Worm (Caenorhabditis elegans) whole organism, young adult: Measurements from ENCODE around the gene allo-1.

ENCODE experiments used
- B0261.1 ChIP-seq: sonication (generic microtip); optimal IDR thresholded peaks from 2 replicates; lab custom pipeline; 2016; ENCODE audit warnings: mild to moderate bottlenecking, missing genetic modification characterization, moderate library complexity, missing compliant biosample characterization
- C17E4.6 ChIP-seq: fragments of 200-800 bp; sonication (Bioruptor generic); IDR thresholded peaks from 2 replicates; pipeline ENCODE4 v1.3.6; 2022; ENCODE audit warnings: missing genetic modification reagents, missing genetic modification characterization, missing compliant biosample characterization
- F23B12.7 ChIP-seq: sonication (generic microtip); optimal IDR thresholded peaks from 2 replicates; lab custom pipeline; 2017; ENCODE audit warnings: missing genetic modification characterization, mild to moderate bottlenecking, missing compliant biosample characterization, antibody characterized with exemption, moderate library complexity; ENCODE audit not compliant: insufficient read depth
- F49E8.2 ChIP-seq: sonication (generic microtip); optimal IDR thresholded peaks from 3 replicates; lab custom pipeline; 2017; ENCODE audit warnings: missing genetic modification characterization, mild to moderate bottlenecking, missing compliant biosample characterization, antibody characterized with exemption, moderate library complexity; ENCODE audit not compliant: insufficient read depth
- F55B11.4 ChIP-seq: sonication (generic microtip); optimal IDR thresholded peaks from 2 replicates; lab custom pipeline; 2016; ENCODE audit warnings: missing compliant biosample characterization, missing genetic modification characterization, borderline replicate concordance; ENCODE audit not compliant: insufficient read depth
- T26A5.8 ChIP-seq: sonication (generic microtip); optimal IDR thresholded peaks from 2 replicates; lab custom pipeline; 2016; ENCODE audit warnings: missing genetic modification characterization, missing compliant biosample characterization
- Y53G8AR.9 ChIP-seq: fragments of 200-800 bp; sonication (Bioruptor generic); conservative IDR thresholded peaks from 2 replicates; pipeline ENCODE4 v1.3.6; 2022; ENCODE audit warnings: missing genetic modification reagents, missing genetic modification characterization, missing compliant biosample characterization
- ZK185.1 ChIP-seq: sonication (generic microtip); optimal IDR thresholded peaks from 2 replicates; lab custom pipeline; 2016; ENCODE audit warnings: mild to moderate bottlenecking, missing genetic modification characterization, missing compliant biosample characterization; ENCODE audit not compliant: poor library complexity, severe bottlenecking
- attf-3 ChIP-seq: fragments of 200-800 bp; sonication (Bioruptor generic); conservative IDR thresholded peaks from 2 replicates; pipeline ENCODE4 v1.3.6; 2022; ENCODE audit warnings: missing genetic modification reagents, missing genetic modification characterization, missing compliant biosample characterization
- chd-7 ChIP-seq: sonication (generic microtip); optimal IDR thresholded peaks from 2 replicates; lab custom pipeline; 2016; ENCODE audit warnings: mild to moderate bottlenecking, missing genetic modification characterization, moderate library complexity, missing compliant biosample characterization
- die-1 ChIP-seq: sonication (generic microtip); optimal IDR thresholded peaks from 2 replicates; lab custom pipeline; 2016; ENCODE audit warnings: missing genotype, mild to moderate bottlenecking, missing genetic modification characterization, missing compliant biosample characterization
- dox-1 ChIP-seq: fragments of 200-800 bp; sonication (Bioruptor generic); IDR thresholded peaks from 2 replicates; pipeline ENCODE4 v1.3.6; 2022; ENCODE audit warnings: missing genetic modification reagents, missing genetic modification characterization, missing compliant biosample characterization
- dpff-1 ChIP-seq: sonication (generic microtip); optimal IDR thresholded peaks from 2 replicates; lab custom pipeline; 2017; ENCODE audit warnings: mild to moderate bottlenecking, missing genetic modification characterization, missing compliant biosample characterization
- ekl-4 ChIP-seq: fragments of 200-800 bp; sonication (Bioruptor generic); IDR thresholded peaks from 2 replicates; pipeline ENCODE4 v1.3.6; 2022; ENCODE audit warnings: missing genetic modification reagents, missing genetic modification characterization, missing compliant biosample characterization
- hlh-12 ChIP-seq: sonication (generic microtip); optimal IDR thresholded peaks from 2 replicates; lab custom pipeline; 2016; ENCODE audit warnings: missing genetic modification characterization, missing compliant biosample characterization
- hmg-1.2 ChIP-seq: fragments of 200-800 bp; sonication (Bioruptor generic); IDR thresholded peaks from 2 replicates; pipeline ENCODE4 v1.3.6; 2022; ENCODE audit warnings: missing genetic modification reagents, missing genetic modification characterization, missing compliant biosample characterization
- hmg-20 ChIP-seq: fragments of 200-800 bp; sonication (Bioruptor generic); IDR thresholded peaks from 2 replicates; pipeline ENCODE4 v1.3.6; 2022; ENCODE audit warnings: missing genetic modification reagents, missing genetic modification characterization, missing compliant biosample characterization
- hsf-1 ChIP-seq: fragments of 200-800 bp; sonication (Bioruptor generic); IDR thresholded peaks from 2 replicates; pipeline ENCODE4 v1.3.6; 2022; ENCODE audit warnings: missing genetic modification reagents, missing genetic modification characterization, missing compliant biosample characterization
- let-526 ChIP-seq: fragments of 200-800 bp; sonication (Bioruptor generic); IDR thresholded peaks from 2 replicates; pipeline ENCODE4 v1.3.6; 2022; ENCODE audit warnings: missing genetic modification reagents, missing genetic modification characterization, missing compliant biosample characterization
- let-607 ChIP-seq, 2 experiments: fragments of 200-800 bp in 1 of 2; sonication (Bioruptor generic) in 1 of 2; sonication (generic microtip) in 1 of 2; optimal IDR thresholded peaks; 2 replicates each; lab custom pipeline; 2016 to 2018; ENCODE audit warnings: mild to moderate bottlenecking in 2 of 2, missing compliant biosample characterization in 2 of 2, missing genetic modification characterization in 2 of 2, moderate library complexity in 2 of 2, missing genotype in 1 of 2
- lin-26 ChIP-seq: fragments of 200-800 bp; sonication (Bioruptor generic); IDR thresholded peaks from 2 replicates; pipeline ENCODE4 v1.3.6; 2022; ENCODE audit warnings: missing genetic modification reagents, missing genetic modification characterization, missing compliant biosample characterization
- lin-54 ChIP-seq: fragments of 200-800 bp; sonication (Bioruptor generic); optimal IDR thresholded peaks from 2 replicates; lab custom pipeline; 2018; ENCODE audit warnings: mild to moderate bottlenecking, missing genetic modification characterization, missing compliant biosample characterization
- lsl-1 ChIP-seq: fragments of 200-800 bp; sonication (Bioruptor generic); optimal IDR thresholded peaks from 2 replicates; lab custom pipeline; 2018; ENCODE audit warnings: mild to moderate bottlenecking, missing genetic modification characterization, moderate library complexity, missing compliant biosample characterization
- lsy-27 ChIP-seq: sonication (generic microtip); optimal IDR thresholded peaks from 2 replicates; lab custom pipeline; 2017; ENCODE audit warnings: missing genetic modification characterization, mild to moderate bottlenecking, missing compliant biosample characterization, antibody characterized with exemption, missing genotype, borderline replicate concordance; ENCODE audit not compliant: insufficient read depth
- madf-10 ChIP-seq: sonication (generic microtip); optimal IDR thresholded peaks from 2 replicates; lab custom pipeline; 2016; ENCODE audit warnings: mild to moderate bottlenecking, missing genetic modification characterization, missing compliant biosample characterization
- madf-8 ChIP-seq: fragments of 200-800 bp; sonication (Bioruptor generic); conservative IDR thresholded peaks from 2 replicates; pipeline ENCODE4 v1.3.6; 2022; ENCODE audit warnings: missing genetic modification reagents, missing genetic modification characterization, missing compliant biosample characterization
- mcd-1 ChIP-seq: fragments of 200-800 bp; sonication (Bioruptor generic); IDR thresholded peaks from 2 replicates; pipeline ENCODE4 v1.3.6; 2022; ENCODE audit warnings: missing genetic modification reagents, missing genetic modification characterization, missing compliant biosample characterization
- mel-28 ChIP-seq: sonication (generic microtip); optimal IDR thresholded peaks from 2 replicates; lab custom pipeline; 2016; ENCODE audit warnings: borderline replicate concordance, mild to moderate bottlenecking, missing genetic modification characterization, missing compliant biosample characterization
- nhr-120 ChIP-seq: fragments of 200-800 bp; sonication (Bioruptor generic); IDR thresholded peaks from 2 replicates; pipeline ENCODE4 v1.3.6; 2022; ENCODE audit warnings: missing genetic modification characterization, missing compliant biosample characterization
- nhr-27 ChIP-seq: fragments of 200-800 bp; sonication (Bioruptor generic); optimal IDR thresholded peaks from 2 replicates; lab custom pipeline; 2018; ENCODE audit warnings: mild to moderate bottlenecking, missing genetic modification characterization, moderate library complexity, missing compliant biosample characterization
- nhr-90 ChIP-seq: sonication (generic microtip); optimal IDR thresholded peaks from 2 replicates; lab custom pipeline; 2016; ENCODE audit warnings: missing genotype, mild to moderate bottlenecking, missing genetic modification characterization, missing compliant biosample characterization
- pbrm-1 ChIP-seq: fragments of 200-800 bp; sonication (Bioruptor generic); IDR thresholded peaks from 2 replicates; pipeline ENCODE4 v1.3.6; 2022; ENCODE audit warnings: missing genetic modification reagents, missing genetic modification characterization, missing compliant biosample characterization
- rcor-1 ChIP-seq: fragments of 200-800 bp; sonication (Bioruptor generic); IDR thresholded peaks from 2 replicates; pipeline ENCODE4 v1.3.6; 2022; ENCODE audit warnings: missing genetic modification reagents, missing genetic modification characterization, missing compliant biosample characterization
- sdz-38 ChIP-seq: sonication (generic microtip); optimal IDR thresholded peaks from 2 replicates; lab custom pipeline; 2016; ENCODE audit warnings: missing genotype, missing genetic modification characterization, missing compliant biosample characterization
- snpc-1.1 ChIP-seq: sonication (generic microtip); optimal IDR thresholded peaks from 2 replicates; lab custom pipeline; 2017; ENCODE audit warnings: missing genetic modification characterization, mild to moderate bottlenecking, missing compliant biosample characterization, antibody characterized with exemption, moderate library complexity, missing genotype, missing genetic modification reagents; ENCODE audit not compliant: insufficient read depth
- snpc-4 ChIP-seq, 5 experiments: fragments of 150-350 bp in 1 of 5; sonication (generic microtip) in 4 of 5; optimal IDR thresholded peaks; 2 replicates each; lab custom pipeline; 2014 to 2018; ENCODE audit warnings: missing genetic modification characterization in 5 of 5, missing biosample characterization in 3 of 5, antibody characterized with exemption in 2 of 5, mild to moderate bottlenecking in 2 of 5, missing compliant biosample characterization in 2 of 5, missing genotype in 2 of 5, moderate library complexity in 2 of 5, missing genetic modification reagents in 1 of 5
- tbx-9 ChIP-seq: sonication (generic microtip); optimal IDR thresholded peaks from 2 replicates; lab custom pipeline; 2016; ENCODE audit warnings: borderline replicate concordance, missing genetic modification characterization, inconsistent platforms, missing compliant biosample characterization
- unc-130 ChIP-seq: sonication (generic microtip); optimal IDR thresholded peaks from 2 replicates; lab custom pipeline; 2016; ENCODE audit warnings: missing genetic modification reagents, missing genetic modification characterization, missing compliant biosample characterization
- xnd-1 ChIP-seq: sonication (generic microtip); optimal IDR thresholded peaks from 2 replicates; lab custom pipeline; 2016; ENCODE audit warnings: missing genotype, missing genetic modification reagents, missing genetic modification characterization, missing compliant biosample characterization
- ztf-22 ChIP-seq: fragments of 200-800 bp; sonication (Bioruptor generic); optimal IDR thresholded peaks from 2 replicates; lab custom pipeline; 2018; ENCODE audit warnings: mild to moderate bottlenecking, missing genetic modification characterization, moderate library complexity, missing compliant biosample characterization
- ztf-25 ChIP-seq: fragments of 200-800 bp; sonication (Bioruptor generic); IDR thresholded peaks from 2 replicates; pipeline ENCODE4 v1.3.6; 2022; ENCODE audit warnings: missing genetic modification reagents, missing genetic modification characterization, missing compliant biosample characterization

The allo-1 gene

DNA sequence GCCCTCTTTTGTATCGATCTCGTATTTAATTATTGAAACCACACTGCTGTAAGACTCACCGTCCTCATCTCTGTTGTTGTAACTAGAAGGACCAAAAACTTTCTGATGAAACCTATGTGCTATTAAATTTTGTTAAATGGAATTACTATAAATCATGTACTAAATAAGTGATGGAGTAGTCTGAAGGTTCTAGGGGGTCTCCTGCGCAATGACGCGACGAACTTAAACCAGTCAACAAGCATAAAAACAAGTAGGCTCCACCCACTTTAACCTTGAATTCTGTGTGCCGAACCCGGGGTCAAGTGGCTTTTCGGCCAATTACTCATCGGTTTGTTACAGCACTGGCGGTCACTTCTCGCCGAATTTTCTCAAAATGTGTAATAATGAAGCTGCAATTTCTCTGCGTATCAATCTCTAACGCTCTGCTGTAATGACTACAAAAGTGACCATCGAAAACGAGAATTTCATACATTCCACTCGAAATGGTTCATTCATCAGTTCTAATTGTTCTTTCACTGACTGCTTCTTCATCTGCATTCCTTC is 40.2 kb upstream of the allo-1 start, which contains the start of gene grl-21 (continued):
- TF ChIP-seq lin-54 (GFP tag; lab: Kevin White, UChicago) (peak; percentile 21), hmg-1.2 (GFP tag; lab: Robert Waterston, UW) (0 out of 2 replicates have a peak, but pooled peaks have one; percentile 11), F55B11.4 (tag; lab: Kevin White, UChicago) (no peak), dox-1 (GFP tag; lab: Robert Waterston, UW) (no peak), lsy-27 (tag; lab: Kevin White, UChicago) (no peak), F23B12.7 (tag; lab: Kevin White, UChicago) (no peak), xnd-1 (peak; percentile 17), madf-10 (tag; lab: Kevin White, UChicago) (no peak), snpc-4 (GFP tag; optimal IDR thresholded peaks at IDR 0.05; lab: Kevin White, UChicago) (no peak), snpc-4 (tag; optimal IDR thresholded peaks at IDR 0.05; lab: Kevin White, UChicago) (no peak), snpc-1.1 (tag; lab: Kevin White, UChicago) (no peak), ekl-4 (GFP tag; lab: Robert Waterston, UW) (peak; percentile 42; the same call in 1 of the 2 replicates), hsf-1 (GFP tag; lab: Robert Waterston, UW) (peak; percentile 32; the same call in 1 of the 2 replicates), nhr-27 (tag; lab: Kevin White, UChicago) (no peak), hlh-12 (tag; lab: Kevin White, UChicago) (no peak), tbx-9 (tag; lab: Kevin White, UChicago) (no peak), chd-7 (tag; lab: Kevin White, UChicago) (no peak), nhr-90 (no peak), mel-28 (tag; lab: Kevin White, UChicago) (peak; percentile 8), dpff-1 (no peak), rcor-1 (GFP tag; lab: Robert Waterston, UW) (no peak), hmg-20 (GFP tag; lab: Robert Waterston, UW) (no peak), attf-3 (GFP tag; lab: Robert Waterston, UW) (0 out of 2 replicates have a peak, but pooled peaks have one; percentile 16), sdz-38 (tag; lab: Kevin White, UChicago) (no peak), ZK185.1 (tag; lab: Kevin White, UChicago) (no peak), ztf-22 (no peak), Y53G8AR.9 (GFP tag; lab: Robert Waterston, UW) (0 out of 2 replicates have a peak, but pooled peaks have one; percentile 43), lsl-1 (GFP tag; lab: Kevin White, UChicago) (no peak), T26A5.8 (tag; lab: Kevin White, UChicago) (peak; percentile 39), ztf-25 (GFP tag; lab: Robert Waterston, UW) (no peak), lin-26 (GFP tag; lab: Robert Waterston, UW) (peak; percentile 50; the same call in 1 of the 2 replicates), B0261.1 (no peak), mcd-1 (GFP tag; lab: Robert Waterston, UW) (no peak), nhr-120 (GFP tag; lab: Robert Waterston, UW) (no peak), C17E4.6 (GFP tag; lab: Robert Waterston, UW) (0 out of 2 replicates have a peak, but pooled peaks have one; percentile 28), pbrm-1 (GFP tag; lab: Robert Waterston, UW) (0 out of 2 replicates have a peak, but pooled peaks have one; percentile 21), let-526 (GFP tag; lab: Robert Waterston, UW) (no peak), unc-130 (GFP tag; lab: Kevin White, UChicago) (no peak), F49E8.2 (tag; lab: Kevin White, UChicago) (peak; percentile 36), die-1 (tag; lab: Kevin White, UChicago) (no peak), let-607 (tag; optimal IDR thresholded peaks at IDR 0.05; lab: Kevin White, UChicago) (no peak), madf-8 (GFP tag; lab: Robert Waterston, UW) (no peak)
- TF ChIP-seq, all 124 proteins: peak for 20
